Fruit fly (Drosophila melanogaster): ENCODE data around the gene Gs1.

Gene Gs1

DNA sequence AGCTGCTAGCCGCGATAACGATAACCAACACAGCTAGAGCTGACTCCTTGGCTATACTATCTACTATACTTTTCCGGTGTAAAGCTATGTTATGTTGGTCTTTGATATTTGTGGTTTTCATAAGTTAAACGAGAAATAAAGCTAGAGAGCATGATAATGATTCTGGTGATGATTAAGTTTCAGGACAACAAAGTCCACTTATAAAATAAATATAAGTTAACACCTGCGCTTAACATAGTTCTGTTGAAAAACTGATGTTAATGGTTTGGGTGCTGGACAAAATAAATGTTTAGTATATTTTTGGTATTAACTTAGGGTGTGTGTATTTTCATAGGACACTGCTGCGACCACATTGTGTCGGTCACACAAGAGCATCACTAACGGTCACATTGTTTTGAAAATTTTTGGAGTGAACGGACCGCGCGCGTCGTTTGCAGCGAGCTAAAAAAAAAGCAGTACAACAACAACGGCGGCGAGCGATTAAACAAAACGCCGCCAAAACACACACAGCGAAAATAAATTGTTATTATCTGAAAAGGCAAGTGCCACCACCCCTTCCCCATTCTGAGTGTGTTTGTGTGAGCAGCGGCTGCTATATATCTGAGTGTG is 26.9 kb downstream of the Gs1 start, which contains the start of the genes CG33635 and spen (continued):
- peak; percentile 96 for TF ChIP-seq Jarid2 (GFP tag; optimal IDR thresholded peaks at IDR 0.05)
- no peak for TF ChIP-seq tgo (GFP tag; IDR thresholded peaks at IDR 0.05)
- TF ChIP-seq wor (GFP tag; IDR thresholded peaks at IDR 0.05), result no peak
- TF ChIP-seq Fer3 (tag; optimal IDR thresholded peaks at IDR 0.05), result peak; percentile 18
- TF ChIP-seq Atf6 (GFP tag; IDR thresholded peaks at IDR 0.05), result no peak
- no peak for TF ChIP-seq sr (GFP tag; IDR thresholded peaks at IDR 0.05)
- TF ChIP-seq sc (optimal IDR thresholded peaks at IDR 0.05), result no peak
- TF ChIP-seq sc (GFP tag; optimal IDR thresholded peaks at IDR 0.05), result no peak
- no peak for TF ChIP-seq CG15696 (tag; optimal IDR thresholded peaks at IDR 0.05)
- no peak for TF ChIP-seq fd3F (GFP tag; optimal IDR thresholded peaks at IDR 0.05)
- no peak for TF ChIP-seq Mes4 (GFP tag; optimal IDR thresholded peaks at IDR 0.05)
- peak; percentile 13 for TF ChIP-seq CG17568 (GFP tag; optimal IDR thresholded peaks at IDR 0.05)
- TF ChIP-seq CG10431 (GFP tag; optimal IDR thresholded peaks at IDR 0.05), result no peak
- TF ChIP-seq hbn (GFP tag; IDR thresholded peaks at IDR 0.05; ENCODE audit: partially characterized antibody), result no peak
- TF ChIP-seq sna (GFP tag; IDR thresholded peaks at IDR 0.05; ENCODE audit: partially characterized antibody), result no peak
- TF ChIP-seq CG16815 (GFP tag; optimal IDR thresholded peaks at IDR 0.05), result no peak
- no peak for TF ChIP-seq CG7786 (GFP tag; optimal IDR thresholded peaks at IDR 0.05)
- TF ChIP-seq CG9215 (GFP tag; IDR thresholded peaks at IDR 0.05), result no peak
- no peak for TF ChIP-seq CG11695 (GFP tag; IDR thresholded peaks at IDR 0.05)
- no peak for TF ChIP-seq amos (GFP tag; IDR thresholded peaks at IDR 0.05; ENCODE audit: partially characterized antibody)
- TF ChIP-seq stc (GFP tag; IDR thresholded peaks at IDR 0.05), result no peak
- TF ChIP-seq Sry-δ (GFP tag; optimal IDR thresholded peaks at IDR 0.05), result peak; percentile 51
- TF ChIP-seq zen (tag; optimal IDR thresholded peaks at IDR 0.05), result peak; percentile 33
- TF ChIP-seq inv (GFP tag; IDR thresholded peaks at IDR 0.05; ENCODE audit: partially characterized antibody), result no peak
- peak; percentile 3 for TF ChIP-seq p53 (GFP tag; optimal IDR thresholded peaks at IDR 0.05)
- peak; percentile 74 for TF ChIP-seq CG13894 (tag; optimal IDR thresholded peaks at IDR 0.05)
- peak; percentile 75 for TF ChIP-seq CG14710 (tag; optimal IDR thresholded peaks at IDR 0.05)
- TF ChIP-seq E2f2 (GFP tag; IDR thresholded peaks at IDR 0.05), result no peak
- TF ChIP-seq ap (GFP tag; IDR thresholded peaks at IDR 0.05), result no peak
- TF ChIP-seq Xrp1 (GFP tag; IDR thresholded peaks at IDR 0.05), result no peak
- peak; percentile 11 for TF ChIP-seq shn (GFP tag; optimal IDR thresholded peaks at IDR 0.05)
- no peak for TF ChIP-seq CG17361 (GFP tag; IDR thresholded peaks at IDR 0.05)
- no peak for TF ChIP-seq pb (GFP tag; optimal IDR thresholded peaks at IDR 0.05)
- TF ChIP-seq sqz (GFP tag; optimal IDR thresholded peaks at IDR 0.05), result peak; percentile 95
- TF ChIP-seq CG15601 (tag; optimal IDR thresholded peaks at IDR 0.05), result peak; percentile 59
- TF ChIP-seq CG6813 (GFP tag; optimal IDR thresholded peaks at IDR 0.05), result no peak
- peak; percentile 42 for TF ChIP-seq ftz-f1 (GFP tag; optimal IDR thresholded peaks at IDR 0.05)
- TF ChIP-seq CG9817 (tag; optimal IDR thresholded peaks at IDR 0.05), result no peak
- TF ChIP-seq gsb-n (tag; optimal IDR thresholded peaks at IDR 0.05), result peak; percentile 16
- no peak for TF ChIP-seq CG4820 (GFP tag; optimal IDR thresholded peaks at IDR 0.05)
- TF ChIP-seq CG11696 (GFP tag; IDR thresholded peaks at IDR 0.05), result no peak
- TF ChIP-seq cas (GFP tag; IDR thresholded peaks at IDR 0.05), result no peak
- TF ChIP-seq CG11723 (GFP tag; optimal IDR thresholded peaks at IDR 0.05), result peak; percentile 28
- TF ChIP-seq CG7271 (tag; optimal IDR thresholded peaks at IDR 0.05), result peak; percentile 74
- peak; percentile 19 for TF ChIP-seq cwo (GFP tag; optimal IDR thresholded peaks at IDR 0.05)
- TF ChIP-seq BEAF-32 (GFP tag; optimal IDR thresholded peaks at IDR 0.05), result peak; percentile 54
- TF ChIP-seq kah (GFP tag; optimal IDR thresholded peaks at IDR 0.05), result no peak
- TF ChIP-seq lilli (GFP tag; optimal IDR thresholded peaks at IDR 0.05), result peak; percentile 37
- TF ChIP-seq Ssrp (tag; optimal IDR thresholded peaks at IDR 0.05), result no peak
- TF ChIP-seq NFAT (GFP tag; IDR thresholded peaks at IDR 0.05), result no peak

All from whole organism, embryonic.